Worm (Caenorhabditis elegans) whole organism, young adult: ENCODE data around the gene lpd-7.

ENCODE experiments used
- F55B11.4 ChIP-seq: sonication (generic microtip); optimal IDR thresholded peaks from 2 replicates; lab custom pipeline; 2016; ENCODE audit warnings: missing compliant biosample characterization, missing genetic modification characterization, borderline replicate concordance; ENCODE audit not compliant: insufficient read depth
- akir-1 ChIP-seq: fragments of 200-800 bp; sonication (Bioruptor generic); optimal IDR thresholded peaks from 2 replicates; lab custom pipeline; 2018; ENCODE audit warnings: mild to moderate bottlenecking, missing genetic modification characterization, moderate library complexity, missing compliant biosample characterization
- ccch-3 ChIP-seq: fragments of 200-800 bp; sonication (Bioruptor generic); optimal IDR thresholded peaks from 2 replicates; lab custom pipeline; 2018; ENCODE audit warnings: mild to moderate bottlenecking, missing genetic modification characterization, missing compliant biosample characterization
- cebp-2 ChIP-seq: fragments of 200-800 bp; sonication (Bioruptor generic); IDR thresholded peaks from 2 replicates; pipeline ENCODE4 v1.3.6; 2022; ENCODE audit warnings: missing genetic modification characterization, missing compliant biosample characterization
- dpff-1 ChIP-seq: sonication (generic microtip); optimal IDR thresholded peaks from 2 replicates; lab custom pipeline; 2017; ENCODE audit warnings: mild to moderate bottlenecking, missing genetic modification characterization, missing compliant biosample characterization
- efl-1 ChIP-seq: fragments of 150-350 bp; optimal IDR thresholded peaks from 2 replicates; lab custom pipeline; 2014; ENCODE audit warnings: missing biosample characterization, missing genetic modification reagents, missing genetic modification characterization
- ekl-4 ChIP-seq: fragments of 200-800 bp; sonication (Bioruptor generic); IDR thresholded peaks from 2 replicates; pipeline ENCODE4 v1.3.6; 2022; ENCODE audit warnings: missing genetic modification reagents, missing genetic modification characterization, missing compliant biosample characterization
- hrde-1 ChIP-seq: sonication (generic microtip); optimal IDR thresholded peaks from 2 replicates; lab custom pipeline; 2016; ENCODE audit warnings: missing genetic modification characterization, mild to moderate bottlenecking, missing compliant biosample characterization, moderate library complexity, missing genotype, missing genetic modification reagents, borderline replicate concordance
- lin-26 ChIP-seq: fragments of 200-800 bp; sonication (Bioruptor generic); IDR thresholded peaks from 2 replicates; pipeline ENCODE4 v1.3.6; 2022; ENCODE audit warnings: missing genetic modification reagents, missing genetic modification characterization, missing compliant biosample characterization
- nfya-2 ChIP-seq: fragments of 200-800 bp; sonication (Bioruptor generic); IDR thresholded peaks from 2 replicates; pipeline ENCODE4 v1.3.6; 2022; ENCODE audit warnings: missing genetic modification reagents, missing genetic modification characterization, missing compliant biosample characterization
- rpc-1 ChIP-seq, 2 experiments: fragments of 150-350 bp in 1 of 2; sonication (generic microtip) in 1 of 2; optimal IDR thresholded peaks; 2 replicates each; lab custom pipeline; 2014 to 2018; ENCODE audit warnings: missing biosample characterization in 1 of 2, missing genetic modification characterization in 1 of 2, missing genetic modification reagents in 1 of 2, missing genotype in 1 of 2
- tbp1 ChIP-seq: fragments of 200-800 bp; sonication (Bioruptor generic); optimal IDR thresholded peaks from 2 replicates; lab custom pipeline; 2018; ENCODE audit warnings: mild to moderate bottlenecking, missing genetic modification characterization, missing compliant biosample characterization
- unc-62 ChIP-seq: fragments of 150-350 bp; optimal IDR thresholded peaks from 2 replicates; lab custom pipeline; 2014; ENCODE audit warnings: missing biosample characterization, missing genetic modification reagents, missing genetic modification characterization

lpd-7 gene

DNA sequence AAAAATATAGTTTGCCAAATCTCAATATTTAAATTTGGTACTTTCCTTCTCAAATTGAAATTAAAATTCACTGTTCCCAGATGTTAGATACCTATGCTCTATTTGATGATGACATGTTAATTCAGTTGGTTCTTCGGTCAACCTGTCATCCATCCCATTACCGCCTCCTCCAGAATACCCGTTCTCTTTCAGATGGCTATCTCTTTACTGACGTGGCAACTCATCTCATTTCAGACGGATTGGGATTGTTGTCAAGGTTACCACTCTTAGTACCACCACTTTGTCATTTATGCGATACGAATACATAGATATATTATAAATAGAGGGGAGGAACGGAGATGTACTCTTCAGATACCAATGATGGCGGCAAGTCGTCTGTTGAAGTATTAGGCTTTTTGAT, 48.2 kb downstream of the lpd-7 start:
- no peak for TF ChIP-seq F55B11.4 (tag; lab: Kevin White, UChicago)
- TF ChIP-seq lin-26 (GFP tag; lab: Robert Waterston, UW) = no peak
- TF ChIP-seq dpff-1 (tag; lab: Kevin White, UChicago) = no peak
- TF ChIP-seq ekl-4 (GFP tag; lab: Robert Waterston, UW) = no peak
- TF ChIP-seq unc-62 (GFP tag; lab: Kevin White, UChicago) = peak; percentile 69

DNA sequence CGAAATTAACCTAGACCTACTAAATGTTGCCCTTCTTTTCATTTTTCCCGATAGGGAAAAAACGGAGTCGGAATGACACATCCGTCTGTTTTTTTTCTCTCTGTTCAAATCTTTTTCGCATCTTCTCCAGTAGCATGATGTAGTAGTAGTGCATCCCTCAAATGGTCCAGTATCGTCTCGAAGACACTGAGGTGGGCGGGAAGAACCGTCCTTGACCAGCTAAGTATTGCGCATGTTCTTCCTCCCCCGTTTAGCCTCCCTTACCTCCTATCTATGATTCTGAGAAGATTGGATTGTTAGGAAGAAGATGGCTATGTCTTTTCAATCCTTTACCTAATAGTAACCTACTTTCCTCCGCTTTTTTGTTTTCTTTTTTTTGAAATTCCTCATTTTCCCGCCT, 49.8 kb downstream of the lpd-7 start:
- no peak for TF ChIP-seq efl-1 (GFP tag; lab: Kevin White, UChicago)
- TF ChIP-seq nfya-2 = no peak
- no peak for TF ChIP-seq cebp-2 (GFP tag; lab: Robert Waterston, UW)
- no peak for TF ChIP-seq ccch-3 (GFP tag; lab: Kevin White, UChicago)
- TF ChIP-seq rpc-1 (optimal IDR thresholded peaks at IDR 0.05; lab: Kevin White, UChicago) = no peak
- TF ChIP-seq rpc-1 (tag; optimal IDR thresholded peaks at IDR 0.05; lab: Kevin White, UChicago) = no peak
- TF ChIP-seq hrde-1 (tag; lab: Kevin White, UChicago) = no peak
- no peak for TF ChIP-seq akir-1 (GFP tag; lab: Kevin White, UChicago)
- TF ChIP-seq tbp1 (GFP tag; lab: Kevin White, UChicago) = no peak
